Worm (Caenorhabditis elegans): ENCODE measurements around the gene rps-16.
"Not testable (repeated sequence)": the region's sequence is repeated elsewhere in the genome, so short reads cannot be mapped to it uniquely, and the experiment has no call there.

rps-16 gene

ce11 chrV:15000055-15000704 lies at the start of gene rps-16:
rps-16 (minus strand) TSS chrV:15000541.
- TF ChIP-seq B0310.2 (tag; optimal IDR thresholded peaks at IDR 0.05), result no peak
- peak; percentile 33 for TF ChIP-seq ama-1 (optimal IDR thresholded peaks at IDR 0.05)
- TF ChIP-seq hmg-4 (GFP tag; optimal IDR thresholded peaks at IDR 0.05), result no peak
- no peak for TF ChIP-seq ceh-36 (tag; optimal IDR thresholded peaks at IDR 0.05)
- TF ChIP-seq sea-1 (GFP tag; conservative IDR thresholded peaks at IDR 0.05), result no peak
- TF ChIP-seq ceh-13 (GFP tag; optimal IDR thresholded peaks at IDR 0.05), result no peak
- no peak for TF ChIP-seq scrt-1 (GFP tag; IDR thresholded peaks at IDR 0.05)

- TF ChIP-seq ceh-36 (tag; optimal IDR thresholded peaks at IDR 0.05), result no peak
- TF ChIP-seq hnd-1 (tag; optimal IDR thresholded peaks at IDR 0.05), result no peak
- no peak for TF ChIP-seq tra-4 (tag; optimal IDR thresholded peaks at IDR 0.05)
- no peak for TF ChIP-seq F13C5.2 (tag; optimal IDR thresholded peaks at IDR 0.05)
- TF ChIP-seq pes-1 (GFP tag; IDR thresholded peaks at IDR 0.05), result no peak
- no peak for TF ChIP-seq ama-1 (optimal IDR thresholded peaks at IDR 0.05)
- no peak for TF ChIP-seq tbx-37 (GFP tag; conservative IDR thresholded peaks at IDR 0.05)
- no peak for TF ChIP-seq aly-1 (tag; optimal IDR thresholded peaks at IDR 0.05)
- TF ChIP-seq sea-1 (GFP tag; conservative IDR thresholded peaks at IDR 0.05), result no peak
- TF ChIP-seq B0310.2 (tag; optimal IDR thresholded peaks at IDR 0.05), result no peak
- TF ChIP-seq flt-1 (GFP tag; IDR thresholded peaks at IDR 0.05), result no peak
- no peak for TF ChIP-seq hmbx-1 (tag; optimal IDR thresholded peaks at IDR 0.05)
- no peak for TF ChIP-seq ceh-13 (GFP tag; optimal IDR thresholded peaks at IDR 0.05)
- TF ChIP-seq hmg-4 (GFP tag; optimal IDR thresholded peaks at IDR 0.05), result no peak
- TF ChIP-seq scrt-1 (GFP tag; IDR thresholded peaks at IDR 0.05), result no peak
- no peak for TF ChIP-seq tbx-11 (GFP tag; IDR thresholded peaks at IDR 0.05)
- no peak for TF ChIP-seq ets-7 (tag; optimal IDR thresholded peaks at IDR 0.05)
Observed at ce11 chrV:15048107-15048506, 47.8 kb upstream of the rps-16 start, which contains the start of gene sdc-3. sdc-3 (minus strand) TSS chrV:15048207.

ce11 chrV:15036769-15037168 lies 36.4 kb upstream of the rps-16 start, which contains the start of gene melo-3:
melo-3 (minus strand) TSS chrV:15036869.
- TF ChIP-seq hnd-1 (tag; optimal IDR thresholded peaks at IDR 0.05); tra-4 (tag; optimal IDR thresholded peaks at IDR 0.05); hmg-4 (GFP tag; optimal IDR thresholded peaks at IDR 0.05): not testable (repeated sequence)

ce11 chrV:15031373-15031772 lies 31.0 kb upstream of the rps-16 start, which contains the start of gene cng-1:
cng-1 (minus strand) TSS chrV:15031473.
- TF ChIP-seq ets-7 (tag; optimal IDR thresholded peaks at IDR 0.05); ceh-13 (GFP tag; optimal IDR thresholded peaks at IDR 0.05); ama-1 (optimal IDR thresholded peaks at IDR 0.05): not testable (repeated sequence)

- TF ChIP-seq hmg-4 (GFP tag; optimal IDR thresholded peaks at IDR 0.05) (peak; percentile 12), ceh-36 (tag; optimal IDR thresholded peaks at IDR 0.05) (peak; percentile 2), aly-1 (tag; optimal IDR thresholded peaks at IDR 0.05) (no peak)
Observed at ce11 chrV:15028896-15029519, 28.7 kb upstream of the rps-16 start, which contains the start of gene F14H8.8. F14H8.8 (plus strand) TSS chrV:15029469.

- TF ChIP-seq aly-1 (tag; optimal IDR thresholded peaks at IDR 0.05) (no peak), hmbx-1 (tag; optimal IDR thresholded peaks at IDR 0.05) (no peak), flt-1 (GFP tag; IDR thresholded peaks at IDR 0.05) (no peak), B0310.2 (tag; optimal IDR thresholded peaks at IDR 0.05) (no peak), ceh-36 (tag; optimal IDR thresholded peaks at IDR 0.05) (no peak), scrt-1 (GFP tag; IDR thresholded peaks at IDR 0.05) (no peak), pes-1 (GFP tag; IDR thresholded peaks at IDR 0.05) (no peak), tbx-37 (GFP tag; conservative IDR thresholded peaks at IDR 0.05) (no peak), tra-4 (tag; optimal IDR thresholded peaks at IDR 0.05) (no peak), hnd-1 (tag; optimal IDR thresholded peaks at IDR 0.05) (no peak), hmg-4 (GFP tag; optimal IDR thresholded peaks at IDR 0.05) (no peak), ceh-13 (GFP tag; optimal IDR thresholded peaks at IDR 0.05) (no peak), ets-7 (tag; optimal IDR thresholded peaks at IDR 0.05) (no peak), ama-1 (optimal IDR thresholded peaks at IDR 0.05) (no peak), tbx-11 (GFP tag; IDR thresholded peaks at IDR 0.05) (no peak), F13C5.2 (tag; optimal IDR thresholded peaks at IDR 0.05) (no peak), sea-1 (GFP tag; conservative IDR thresholded peaks at IDR 0.05) (no peak)
Observed at ce11 chrV:15023544-15023943, 23.2 kb upstream of the rps-16 start, which contains the start of gene F14H8.4. F14H8.4 (plus strand) TSS chrV:15023844.

ce11 chrV:15020732-15021131 lies 20.4 kb upstream of the rps-16 start, which contains the start of gene F14H8.5:
F14H8.5 (plus strand) TSS chrV:15021032.
- TF ChIP-seq hmg-4 (GFP tag; optimal IDR thresholded peaks at IDR 0.05) (no peak), hnd-1 (tag; optimal IDR thresholded peaks at IDR 0.05) (no peak), ama-1 (optimal IDR thresholded peaks at IDR 0.05) (no peak), tbx-11 (GFP tag; IDR thresholded peaks at IDR 0.05) (no peak), flt-1 (GFP tag; IDR thresholded peaks at IDR 0.05) (no peak), tbx-37 (GFP tag; conservative IDR thresholded peaks at IDR 0.05) (no peak), pes-1 (GFP tag; IDR thresholded peaks at IDR 0.05) (no peak)

ce11 chrV:15020229-15020628 lies 19.9 kb upstream of the rps-16 start, which contains the start of gene F14H8.2:
F14H8.2 (minus strand) TSS chrV:15020329.
- TF ChIP-seq tbx-11 (GFP tag; IDR thresholded peaks at IDR 0.05), result no peak
- TF ChIP-seq ceh-13 (GFP tag; optimal IDR thresholded peaks at IDR 0.05), result no peak
- no peak for TF ChIP-seq flt-1 (GFP tag; IDR thresholded peaks at IDR 0.05)
- no peak for TF ChIP-seq aly-1 (tag; optimal IDR thresholded peaks at IDR 0.05)
- no peak for TF ChIP-seq tra-4 (tag; optimal IDR thresholded peaks at IDR 0.05)
- TF ChIP-seq ceh-36 (tag; optimal IDR thresholded peaks at IDR 0.05), result no peak
- no peak for TF ChIP-seq ets-7 (tag; optimal IDR thresholded peaks at IDR 0.05)
- TF ChIP-seq hmg-4 (GFP tag; optimal IDR thresholded peaks at IDR 0.05), result no peak
- TF ChIP-seq tbx-37 (GFP tag; conservative IDR thresholded peaks at IDR 0.05), result no peak

Measured in whole organism, early embryonic.